Fruit fly (Drosophila melanogaster) Kc167 (cell line): ENCODE measurements around the gene CG9676.

Experiments
- Myc ChIP-seq: fragments of >200 bp; optimal IDR thresholded peaks from 2 replicates; lab custom pipeline; 2017; ENCODE audit warnings: missing external identifiers
- insv ChIP-seq: fragments of >200 bp; optimal IDR thresholded peaks from 3 replicates; lab custom pipeline; 2018; ENCODE audit warnings: missing external identifiers
- psq ChIP-seq: fragments of >200 bp; optimal IDR thresholded peaks from 2 replicates; lab custom pipeline; 2017; ENCODE audit warnings: missing external identifiers

DNA sequence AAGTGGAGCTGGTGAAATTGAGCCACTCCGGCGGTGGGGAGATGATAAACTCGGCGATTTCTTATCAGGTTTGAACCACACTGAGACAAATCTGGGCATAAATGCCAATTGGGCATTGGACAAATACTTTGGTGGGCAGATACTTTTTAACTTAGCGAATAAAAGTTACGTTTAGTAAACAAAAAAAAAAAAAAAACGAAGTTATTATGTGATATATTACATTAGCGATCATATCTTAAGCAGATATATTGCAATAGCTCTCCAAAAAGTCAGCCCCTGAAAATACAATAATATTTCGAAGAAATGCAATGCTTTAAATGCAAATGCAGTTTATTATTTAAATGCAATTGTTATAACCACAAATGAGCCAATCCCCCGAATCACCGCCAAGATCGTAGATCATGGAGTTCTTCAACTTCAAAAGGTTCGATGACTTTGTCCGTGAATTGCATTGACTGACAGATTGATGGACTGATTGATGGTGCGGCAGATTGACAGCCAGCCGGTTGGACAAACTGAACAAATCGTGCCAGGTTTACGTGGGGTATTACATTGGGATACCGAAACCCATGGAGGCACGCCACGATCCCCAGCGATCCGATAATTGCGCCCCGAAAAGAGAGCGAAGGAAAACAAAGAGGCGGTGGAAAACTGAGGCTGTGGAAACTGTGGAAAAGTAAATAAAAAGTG is 1.9 kb downstream of the CG9676 start:
- TF ChIP-seq psq (lab: Kevin White, UChicago), result no peak
- no peak for TF ChIP-seq insv (lab: Kevin White, UChicago)
- TF ChIP-seq Myc (lab: Kevin White, UChicago), result no peak
